Fruit fly (Drosophila melanogaster): ENCODE measurements around the gene kar.

Gene kar

dm6 chr3R:12701994-12702494, 12.9 kb upstream of the kar start (continued):
- no peak for TF ChIP-seq Mes4 (GFP tag; optimal IDR thresholded peaks at IDR 0.05)
- TF ChIP-seq Mrtf (GFP tag; IDR thresholded peaks at IDR 0.05) = no peak
- no peak for TF ChIP-seq CG3847 (GFP tag; IDR thresholded peaks at IDR 0.05)
- TF ChIP-seq br (optimal IDR thresholded peaks at IDR 0.05) = no peak
- TF ChIP-seq Dip2 (GFP tag; IDR thresholded peaks at IDR 0.05) = no peak
- no peak for TF ChIP-seq CG12769 (tag; optimal IDR thresholded peaks at IDR 0.05)
- no peak for TF ChIP-seq lov (optimal IDR thresholded peaks at IDR 0.05)
- no peak for TF ChIP-seq lov (GFP tag; IDR thresholded peaks at IDR 0.05)
- no peak for TF ChIP-seq Six4 (GFP tag; optimal IDR thresholded peaks at IDR 0.05)
- TF ChIP-seq Dek (tag; optimal IDR thresholded peaks at IDR 0.05) = no peak
- TF ChIP-seq Lpt (GFP tag; optimal IDR thresholded peaks at IDR 0.05) = no peak
- TF ChIP-seq prd (optimal IDR thresholded peaks at IDR 0.05) = no peak
- TF ChIP-seq prd (GFP tag; IDR thresholded peaks at IDR 0.05) = no peak
- TF ChIP-seq CG9727 (GFP tag; optimal IDR thresholded peaks at IDR 0.05) = no peak

- TF ChIP-seq lola (GFP tag; optimal IDR thresholded peaks at IDR 0.05) (peak in 1 of 3 experiments; percentile 17), CG7987 (GFP tag; optimal IDR thresholded peaks at IDR 0.05) (peak; percentile 9), sens (GFP tag) (peak; percentile 78), ci (GFP tag; IDR thresholded peaks at IDR 0.05) (peak; percentile 38; the same call in 1 of the 3 replicates), CG11723 (GFP tag; optimal IDR thresholded peaks at IDR 0.05) (no peak), CG5180 (GFP tag; optimal IDR thresholded peaks at IDR 0.05) (peak; percentile 16), ATbp (GFP tag; optimal IDR thresholded peaks at IDR 0.05) (peak; percentile 27), ara (GFP tag; IDR thresholded peaks at IDR 0.05) (0 out of 2 replicates have a peak, but pooled peaks have one; percentile 42), dmrt11E (tag; optimal IDR thresholded peaks at IDR 0.05) (peak; percentile 27), Mad (GFP tag; optimal IDR thresholded peaks at IDR 0.05) (no peak), Ets97D (GFP tag; optimal IDR thresholded peaks at IDR 0.05) (no peak), CG8359 (GFP tag; optimal IDR thresholded peaks at IDR 0.05; ENCODE audit: borderline replicate concordance) (peak; percentile 6), sna (GFP tag; IDR thresholded peaks at IDR 0.05; ENCODE audit: partially characterized antibody) (no peak), klu (GFP tag; IDR thresholded peaks at IDR 0.05) (no peak), Asciz (GFP tag; optimal IDR thresholded peaks at IDR 0.05) (peak; percentile 39), HLHmδ (GFP tag; optimal IDR thresholded peaks at IDR 0.05) (peak; percentile 9), onecut (GFP tag; IDR thresholded peaks at IDR 0.05) (no peak), CG15601 (tag; optimal IDR thresholded peaks at IDR 0.05) (peak; percentile 27), exex (tag; optimal IDR thresholded peaks at IDR 0.05) (peak; percentile 11), disco-r (GFP tag; optimal IDR thresholded peaks at IDR 0.05) (no peak), Myb (GFP tag; optimal IDR thresholded peaks at IDR 0.05) (no peak), MTF-1 (GFP tag; optimal IDR thresholded peaks at IDR 0.05; ENCODE audit: borderline replicate concordance) (peak; percentile 46), CG17359 (tag; optimal IDR thresholded peaks at IDR 0.05) (peak; percentile 35), tup (GFP tag; optimal IDR thresholded peaks at IDR 0.05) (no peak), Eip74EF (GFP tag; optimal IDR thresholded peaks at IDR 0.05) (peak in 1 of 2 experiments; percentile 15), CG6813 (GFP tag; optimal IDR thresholded peaks at IDR 0.05) (peak; percentile 35), CG14710 (tag; optimal IDR thresholded peaks at IDR 0.05) (peak; percentile 8), CG3847 (GFP tag; IDR thresholded peaks at IDR 0.05) (no peak), peb (GFP tag; IDR thresholded peaks at IDR 0.05) (no peak), Bgb (GFP tag; IDR thresholded peaks at IDR 0.05; ENCODE audit: partially characterized antibody) (no peak), Med (GFP tag) (peak; percentile 35), D (optimal IDR thresholded peaks at IDR 0.05) (no peak), D (GFP tag; optimal IDR thresholded peaks at IDR 0.05) (peak; percentile 22), CG2678 (tag; optimal IDR thresholded peaks at IDR 0.05) (no peak), CG11504 (tag; optimal IDR thresholded peaks at IDR 0.05) (no peak), Oaz (GFP tag; IDR thresholded peaks at IDR 0.05) (no peak), wek (GFP tag; optimal IDR thresholded peaks at IDR 0.05) (peak; percentile 43)
These were observed 12.1 kb upstream of the kar start for dm6 chr3R:12701257-12701656.
